Fruit fly (Drosophila melanogaster) whole organism, embryonic: ENCODE results near the gene CG42763.
A peak's percentile ranks its signal among the peaks of the same experiment; 100 is the strongest.

Source experiments
- ATbp ChIP-seq: fragments of 200-800 bp; sonication (Bioruptor generic); optimal IDR thresholded peaks from 2 replicates; lab custom pipeline; 2017; ENCODE audit warnings: missing biosample characterization, mild to moderate bottlenecking, missing genetic modification characterization, missing genetic modification reagents
- CG12219 ChIP-seq: fragments of 200-800 bp; sonication (Bioruptor generic); optimal IDR thresholded peaks from 3 replicates; lab custom pipeline; 2018; ENCODE audit warnings: missing biosample characterization, mild to moderate bottlenecking, missing genetic modification characterization
- CG13894 ChIP-seq: fragments of 200-800 bp; sonication (Bioruptor generic); optimal IDR thresholded peaks from 3 replicates; lab custom pipeline; 2018; ENCODE audit warnings: missing biosample characterization, mild to moderate bottlenecking, missing genetic modification characterization, moderate library complexity
- CG14667 ChIP-seq: fragments of 200-800 bp; sonication (Bioruptor generic); IDR thresholded peaks from 2 replicates; pipeline ENCODE4 v1.3.6; 2022; ENCODE audit warnings: missing biosample characterization, missing genetic modification characterization
- CG1603 ChIP-seq: fragments of 200-800 bp; sonication (Bioruptor generic); optimal IDR thresholded peaks from 2 replicates; lab custom pipeline; 2019; ENCODE audit warnings: missing biosample characterization, mild to moderate bottlenecking, missing genetic modification characterization, moderate library complexity
- CG17912 ChIP-seq: fragments of 200-800 bp; sonication (Bioruptor generic); optimal IDR thresholded peaks from 2 replicates; lab custom pipeline; 2018; ENCODE audit warnings: missing biosample characterization, mild to moderate bottlenecking, missing genetic modification characterization
- CG2116 ChIP-seq: fragments of 200-800 bp; sonication (Bioruptor generic); optimal IDR thresholded peaks from 3 replicates; lab custom pipeline; 2018; ENCODE audit warnings: missing biosample characterization, mild to moderate bottlenecking, missing genetic modification characterization
- CG2120 ChIP-seq: fragments of 200-800 bp; sonication (Bioruptor generic); optimal IDR thresholded peaks from 3 replicates; lab custom pipeline; 2016; ENCODE audit warnings: missing biosample characterization, missing genetic modification characterization
- CG3163 ChIP-seq: fragments of 200-800 bp; sonication (Bioruptor generic); optimal IDR thresholded peaks from 3 replicates; lab custom pipeline; 2016; ENCODE audit warnings: missing biosample characterization, missing genetic modification characterization
- CG32772 ChIP-seq: fragments of 200-800 bp; sonication (Bioruptor generic); IDR thresholded peaks from 2 replicates; pipeline ENCODE4 v1.3.6; 2022; ENCODE audit warnings: missing biosample characterization, missing genetic modification characterization
- CG3281 ChIP-seq: fragments of 200-800 bp; sonication (Bioruptor generic); optimal IDR thresholded peaks from 3 replicates; lab custom pipeline; 2017; ENCODE audit warnings: missing biosample characterization, mild to moderate bottlenecking, missing genetic modification characterization
- CG33557 ChIP-seq: fragments of 200-800 bp; sonication (Bioruptor generic); optimal IDR thresholded peaks from 2 replicates; lab custom pipeline; 2019; ENCODE audit warnings: missing biosample characterization, mild to moderate bottlenecking, missing genetic modification characterization, moderate library complexity
- CG3838 ChIP-seq: fragments of 200-800 bp; sonication (Bioruptor generic); optimal IDR thresholded peaks from 3 replicates; lab custom pipeline; 2016; ENCODE audit warnings: missing biosample characterization, missing genetic modification characterization
- CG4820 ChIP-seq: fragments of 200-800 bp; sonication (Bioruptor generic); optimal IDR thresholded peaks from 3 replicates; lab custom pipeline; 2016; ENCODE audit warnings: missing biosample characterization, missing genetic modification characterization
- CG7963 ChIP-seq: fragments of 200-800 bp; sonication (Bioruptor generic); IDR thresholded peaks from 3 replicates; pipeline ENCODE4 v1.3.6; 2022; ENCODE audit warnings: missing biosample characterization, missing genetic modification characterization; ENCODE audit not compliant: partially characterized antibody
- CG8924 ChIP-seq: fragments of 200-800 bp; optimal IDR thresholded peaks from 3 replicates; lab custom pipeline; 2019; ENCODE audit warnings: missing biosample characterization, mild to moderate bottlenecking, missing genetic modification characterization, moderate library complexity
- CG9932 ChIP-seq: fragments of 200-800 bp; sonication (Bioruptor generic); IDR thresholded peaks from 2 replicates; pipeline ENCODE4 v1.3.6; 2022; ENCODE audit warnings: missing biosample characterization, missing genetic modification characterization
- Dip2 ChIP-seq: fragments of 200-800 bp; sonication (Bioruptor generic); IDR thresholded peaks from 2 replicates; pipeline ENCODE4 v1.3.6; 2022; ENCODE audit warnings: missing biosample characterization, missing genetic modification characterization
- Dp ChIP-seq: fragments of 200-800 bp; sonication (Bioruptor generic); optimal IDR thresholded peaks from 2 replicates; lab custom pipeline; 2018; ENCODE audit warnings: missing biosample characterization, mild to moderate bottlenecking, missing genetic modification characterization, moderate library complexity
- Drgx ChIP-seq: fragments of 200-800 bp; sonication (Bioruptor generic); IDR thresholded peaks from 2 replicates; pipeline ENCODE4 v1.3.6; 2022; ENCODE audit warnings: missing biosample characterization, missing genetic modification characterization
- GATAe ChIP-seq: fragments of 200-800 bp; sonication (Bioruptor generic); conservative IDR thresholded peaks from 2 replicates; pipeline ENCODE4 v1.3.6; 2022; ENCODE audit warnings: missing biosample characterization, missing genetic modification characterization
- H2.0 ChIP-seq: fragments of 200-800 bp; sonication (Bioruptor generic); IDR thresholded peaks from 2 replicates; pipeline ENCODE4 v1.3.6; 2022; ENCODE audit warnings: missing biosample characterization, missing genetic modification characterization
- HHEX ChIP-seq: fragments of 200-800 bp; sonication (Bioruptor generic); optimal IDR thresholded peaks from 3 replicates; lab custom pipeline; 2017; ENCODE audit warnings: missing biosample characterization, mild to moderate bottlenecking, missing genetic modification characterization, missing genetic modification reagents
- Kr ChIP-seq: fragments of 200-800 bp; sonication (Bioruptor generic); optimal IDR thresholded peaks from 2 replicates; lab custom pipeline; 2017; ENCODE audit warnings: missing biosample characterization, mild to moderate bottlenecking, missing genetic modification characterization
- MTF-1 ChIP-seq: fragments of 200-800 bp; sonication (Bioruptor generic); optimal IDR thresholded peaks from 2 replicates; lab custom pipeline; 2018; ENCODE audit warnings: missing biosample characterization, mild to moderate bottlenecking, missing genetic modification characterization, borderline replicate concordance
- Mad ChIP-seq: fragments of 200-800 bp; sonication (Bioruptor generic); optimal IDR thresholded peaks from 2 replicates; lab custom pipeline; 2016; ENCODE audit warnings: missing biosample characterization, missing genetic modification characterization
- Meics ChIP-seq: fragments of 200-800 bp; sonication (Bioruptor generic); optimal IDR thresholded peaks from 2 replicates; lab custom pipeline; 2017; ENCODE audit warnings: missing biosample characterization, mild to moderate bottlenecking, missing genetic modification characterization
- Rfx ChIP-seq: fragments of 200-800 bp; sonication (Bioruptor generic); IDR thresholded peaks from 2 replicates; pipeline ENCODE4 v1.3.6; 2022; ENCODE audit warnings: missing biosample characterization, missing genetic modification characterization
- Sox100B ChIP-seq: fragments of 200-800 bp; sonication (Bioruptor generic); optimal IDR thresholded peaks from 3 replicates; lab custom pipeline; 2018; ENCODE audit warnings: missing biosample characterization, mild to moderate bottlenecking, missing genetic modification characterization
- TFAM ChIP-seq: fragments of 200-800 bp; sonication (Bioruptor generic); optimal IDR thresholded peaks from 2 replicates; lab custom pipeline; 2017; ENCODE audit warnings: missing biosample characterization, missing genetic modification characterization, inconsistent platforms
- ci ChIP-seq: fragments of 200-800 bp; sonication (Bioruptor generic); IDR thresholded peaks from 3 replicates; pipeline ENCODE4 v1.3.6; 2022; ENCODE audit warnings: missing biosample characterization, missing genetic modification characterization
- da ChIP-seq: fragments of 200-800 bp; sonication (Bioruptor generic); optimal IDR thresholded peaks from 2 replicates; lab custom pipeline; 2016; ENCODE audit warnings: missing biosample characterization, missing genetic modification characterization
- dimm ChIP-seq: fragments of 200-800 bp; sonication (Bioruptor generic); IDR thresholded peaks from 2 replicates; pipeline ENCODE4 v1.3.6; 2022; ENCODE audit warnings: missing biosample characterization, missing genetic modification characterization
- gcm2 ChIP-seq: fragments of 200-800 bp; sonication (Bioruptor generic); optimal IDR thresholded peaks from 2 replicates; lab custom pipeline; 2016; ENCODE audit warnings: missing biosample characterization, missing genetic modification characterization
- hb ChIP-seq: fragments of 200-800 bp; sonication (Bioruptor generic); IDR thresholded peaks from 3 replicates; pipeline ENCODE4 v1.3.6; 2022; ENCODE audit warnings: missing biosample characterization, missing genetic modification characterization; ENCODE audit not compliant: partially characterized antibody
- lmd ChIP-seq: fragments of 200-800 bp; sonication (Bioruptor generic); IDR thresholded peaks from 2 replicates; pipeline ENCODE4 v1.3.6; 2022; ENCODE audit warnings: missing biosample characterization, missing genetic modification characterization
- mam ChIP-seq: fragments of 200-800 bp; sonication (Bioruptor generic); optimal IDR thresholded peaks from 3 replicates; lab custom pipeline; 2016; ENCODE audit warnings: missing biosample characterization, missing genetic modification characterization
- org-1 ChIP-seq: fragments of 200-800 bp; sonication (Bioruptor generic); optimal IDR thresholded peaks from 2 replicates; lab custom pipeline; 2017; ENCODE audit warnings: missing biosample characterization, missing genetic modification characterization
- peb ChIP-seq: fragments of 200-800 bp; sonication (Bioruptor generic); IDR thresholded peaks from 2 replicates; pipeline ENCODE4 v1.3.6; 2022; ENCODE audit warnings: missing biosample characterization, missing genetic modification characterization
- prd ChIP-seq, 3 experiments: fragments of >200 bp in 2 of 3; fragments of 200-800 bp in 1 of 3; sonication (Bioruptor generic) in 1 of 3; optimal IDR thresholded peaks in 2 of 3; IDR thresholded peaks in 1 of 3; 2 replicates in 2 of 3; 3 replicates in 1 of 3; pipeline versions ENCODE4 v1.3.6 to Lab custom; 2017 to 2022; ENCODE audit warnings: missing biosample characterization in 1 of 3, missing genetic modification characterization in 1 of 3
- repo ChIP-seq: fragments of 200-800 bp; sonication (Bioruptor generic); optimal IDR thresholded peaks from 2 replicates; lab custom pipeline; 2016; ENCODE audit warnings: missing biosample characterization, missing genetic modification characterization
- row ChIP-seq: fragments of 200-800 bp; sonication (Bioruptor generic); IDR thresholded peaks from 3 replicates; pipeline ENCODE4 v1.3.6; 2022; ENCODE audit warnings: missing biosample characterization, missing genetic modification characterization
- scrt ChIP-seq: fragments of 200-800 bp; sonication (Bioruptor generic); optimal IDR thresholded peaks from 2 replicates; lab custom pipeline; 2018; ENCODE audit warnings: missing biosample characterization, mild to moderate bottlenecking, missing genetic modification characterization, moderate library complexity
- seq ChIP-seq: fragments of 200-800 bp; sonication (Bioruptor generic); IDR thresholded peaks from 2 replicates; pipeline ENCODE4 v1.3.6; 2022; ENCODE audit warnings: missing biosample characterization, missing genetic modification characterization
- slbo ChIP-seq: fragments of 200-800 bp; sonication (Bioruptor generic); IDR thresholded peaks from 2 replicates; pipeline ENCODE4 v1.3.6; 2022; ENCODE audit warnings: missing biosample characterization, missing genetic modification characterization
- sna ChIP-seq: fragments of 200-800 bp; sonication (Bioruptor generic); IDR thresholded peaks from 2 replicates; pipeline ENCODE4 v1.3.6; 2022; ENCODE audit warnings: missing biosample characterization, missing genetic modification characterization; ENCODE audit not compliant: partially characterized antibody
- tap ChIP-seq: fragments of 200-800 bp; optimal IDR thresholded peaks from 3 replicates; lab custom pipeline; 2019; ENCODE audit warnings: missing biosample characterization, mild to moderate bottlenecking, missing genetic modification characterization, moderate library complexity
- tin ChIP-seq: fragments of 200-800 bp; sonication (Bioruptor generic); optimal IDR thresholded peaks from 3 replicates; lab custom pipeline; 2016; ENCODE audit warnings: missing biosample characterization, missing genetic modification characterization
- tna ChIP-seq: fragments of 200-800 bp; sonication (Bioruptor generic); IDR thresholded peaks from 2 replicates; pipeline ENCODE4 v1.3.6; 2022; ENCODE audit warnings: missing biosample characterization, missing genetic modification characterization; ENCODE audit not compliant: partially characterized antibody
- tup ChIP-seq: fragments of 200-800 bp; sonication (Bioruptor generic); optimal IDR thresholded peaks from 2 replicates; lab custom pipeline; 2016; ENCODE audit warnings: missing biosample characterization, mild to moderate bottlenecking, missing genetic modification characterization, moderate library complexity

Gene CG42763

dm6 chr2L:8164219-8164618 lies 19.3 kb upstream of the CG42763 start (continued):
- TF ChIP-seq CG8924 (tag; lab: Kevin White, UChicago) = peak; percentile 74
- TF ChIP-seq CG2116 (GFP tag; lab: Kevin White, UChicago) = peak; percentile 59
- no peak for TF ChIP-seq da (GFP tag; lab: Kevin White, UChicago)
- peak; percentile 71 for TF ChIP-seq CG3838
- TF ChIP-seq CG32772 (GFP tag; lab: Robert Waterston, UW) = no peak
- TF ChIP-seq Dp = no peak
- TF ChIP-seq CG1603 (tag; lab: Kevin White, UChicago) = peak; percentile 87
- TF ChIP-seq tin (GFP tag; lab: Kevin White, UChicago) = peak; percentile 53
- TF ChIP-seq CG7963 (GFP tag; lab: Robert Waterston, UW) = no peak
- peak; percentile 46 for TF ChIP-seq Meics (GFP tag; lab: Kevin White, UChicago)
- TF ChIP-seq Mad (GFP tag; lab: Kevin White, UChicago) = peak; percentile 62
- TF ChIP-seq HHEX (GFP tag; lab: Kevin White, UChicago) = peak; percentile 83
- TF ChIP-seq CG12219 (GFP tag; lab: Kevin White, UChicago) = peak; percentile 78
- TF ChIP-seq repo = no peak
- TF ChIP-seq slbo (GFP tag; lab: Robert Waterston, UW) = no peak
- no peak for TF ChIP-seq Dip2 (GFP tag; lab: Robert Waterston, UW)
- no peak for TF ChIP-seq CG14667
- no peak for TF ChIP-seq CG13894
- TF ChIP-seq CG17912 (GFP tag; lab: Kevin White, UChicago) = peak; percentile 87
- peak; percentile 98 for TF ChIP-seq ATbp
- no peak for TF ChIP-seq hb (GFP tag; lab: Robert Waterston, UW)
- TF ChIP-seq ci (GFP tag; lab: Robert Waterston, UW) = peak; percentile 93
- TF ChIP-seq CG9932 = no peak
- peak; percentile 53 for TF ChIP-seq CG3281 (GFP tag; lab: Kevin White, UChicago)
- TF ChIP-seq gcm2 (GFP tag; lab: Kevin White, UChicago) = no peak
- TF ChIP-seq mam = no peak
- peak; percentile 66 for TF ChIP-seq tup (GFP tag; lab: Kevin White, UChicago)
- TF ChIP-seq CG3163 (GFP tag; lab: Kevin White, UChicago) = peak; percentile 34
- TF ChIP-seq tna (GFP tag; lab: Robert Waterston, UW) = no peak
- no peak for TF ChIP-seq row (GFP tag; lab: Robert Waterston, UW)
- no peak for TF ChIP-seq Drgx (GFP tag; lab: Robert Waterston, UW)
- peak; percentile 81 for TF ChIP-seq TFAM (GFP tag; lab: Kevin White, UChicago)
- peak; percentile 74 for TF ChIP-seq Kr (GFP tag; lab: Kevin White, UChicago)
- no peak for TF ChIP-seq lmd (GFP tag; lab: Robert Waterston, UW)
- peak; percentile 40 for TF ChIP-seq H2.0 (GFP tag; lab: Robert Waterston, UW)
- TF ChIP-seq CG33557 = peak; percentile 93
- peak; percentile 41; the same call in 1 of the 2 replicates for TF ChIP-seq seq
- peak; percentile 87 for TF ChIP-seq Sox100B (GFP tag; lab: Kevin White, UChicago)
- TF ChIP-seq peb (GFP tag; lab: Robert Waterston, UW) = 0 out of 2 replicates have a peak, but pooled peaks have one; percentile 7
- TF ChIP-seq CG2120 (GFP tag; lab: Kevin White, UChicago) = peak; percentile 17
- TF ChIP-seq tap (tag; lab: Kevin White, UChicago) = peak; percentile 78
- TF ChIP-seq Rfx (GFP tag; lab: Robert Waterston, UW) = peak; percentile 53; the same call in 1 of the 2 replicates
- TF ChIP-seq GATAe (GFP tag; lab: Robert Waterston, UW) = no peak
- TF ChIP-seq sna (GFP tag; lab: Robert Waterston, UW) = no peak
- TF ChIP-seq scrt (GFP tag; lab: Kevin White, UChicago) = peak; percentile 66
- peak; percentile 71 for TF ChIP-seq CG4820
- TF ChIP-seq prd (optimal IDR thresholded peaks at IDR 0.05; lab: Kevin White, UChicago) = no peak
- 0 out of 3 replicates have a peak, but pooled peaks have one; percentile 38 for TF ChIP-seq prd (GFP tag; IDR thresholded peaks at IDR 0.05; lab: Robert Waterston, UW)
- peak; percentile 95 for TF ChIP-seq MTF-1 (GFP tag; lab: Kevin White, UChicago)
- TF ChIP-seq org-1 (GFP tag; lab: Kevin White, UChicago) = peak; percentile 82
- TF ChIP-seq dimm (GFP tag; lab: Robert Waterston, UW) = no peak
